Worm (Caenorhabditis elegans): ENCODE measurements around the gene F32D8.15.

Gene F32D8.15

DNA sequence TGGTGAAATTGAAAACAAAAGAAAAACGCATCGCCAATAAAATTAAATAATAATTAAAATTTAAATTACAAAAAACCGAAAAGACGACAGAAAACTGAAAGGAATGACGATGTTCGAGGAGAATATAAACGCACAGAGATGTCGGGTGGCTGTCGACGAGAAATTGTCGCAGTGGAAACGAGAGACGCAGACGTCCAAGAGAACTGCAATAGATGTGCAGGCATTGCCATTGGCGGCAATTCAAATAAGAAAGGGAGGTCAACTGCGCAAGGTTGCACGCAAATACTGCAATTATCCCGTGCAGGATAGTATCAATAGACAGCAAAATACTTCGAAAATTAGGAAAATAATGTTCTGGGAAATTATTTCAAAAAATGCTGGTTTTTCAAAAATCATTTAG lies 6.7 kb upstream of the F32D8.15 start (continued):
- TF ChIP-seq daf-12 (tag; optimal IDR thresholded peaks at IDR 0.05): no peak
- TF ChIP-seq dmd-9 (GFP tag; IDR thresholded peaks at IDR 0.05): peak; percentile 84
- peak; percentile 97 for TF ChIP-seq F49E8.2 (tag; optimal IDR thresholded peaks at IDR 0.05; ENCODE audit: borderline replicate concordance)
- peak; percentile 94 for TF ChIP-seq egl-43 (GFP tag; IDR thresholded peaks at IDR 0.05)
- TF ChIP-seq php-3 (GFP tag; IDR thresholded peaks at IDR 0.05): peak; percentile 95
- peak; percentile 84 to 88 for TF ChIP-seq madf-5 (GFP tag; IDR thresholded peaks at IDR 0.05)
- TF ChIP-seq unc-130 (GFP tag; optimal IDR thresholded peaks at IDR 0.05): peak; percentile 97
- TF ChIP-seq attf-4 (tag; optimal IDR thresholded peaks at IDR 0.05): peak; percentile 39
- peak; percentile 1 for TF ChIP-seq R02D3.7 (tag; optimal IDR thresholded peaks at IDR 0.05)
- TF ChIP-seq daf-16 (GFP tag; optimal IDR thresholded peaks at IDR 0.05): peak; percentile 93 to 95
- peak; percentile 81 for TF ChIP-seq daf-16 (tag; optimal IDR thresholded peaks at IDR 0.05)
- TF ChIP-seq fos-1 (tag; optimal IDR thresholded peaks at IDR 0.05): peak; percentile 11
- TF ChIP-seq duxl-1 (tag; optimal IDR thresholded peaks at IDR 0.05; ENCODE audit: poor library complexity): peak; percentile 96
- peak; percentile 98 for TF ChIP-seq tra-1 (GFP tag; IDR thresholded peaks at IDR 0.05)
- TF ChIP-seq pha-4 (GFP tag; IDR thresholded peaks at IDR 0.05): peak; percentile 98
- peak; percentile 99 for TF ChIP-seq pha-4 (tag; optimal IDR thresholded peaks at IDR 0.05)
- TF ChIP-seq vab-7 (GFP tag; IDR thresholded peaks at IDR 0.05): peak; percentile 88
- peak; percentile 98 for TF ChIP-seq nhr-77 (tag; optimal IDR thresholded peaks at IDR 0.05)
- peak; percentile 66 for TF ChIP-seq ces-1 (GFP tag; optimal IDR thresholded peaks at IDR 0.05)
- TF ChIP-seq lin-39 (tag; optimal IDR thresholded peaks at IDR 0.05): no peak
- peak; percentile 96 for TF ChIP-seq D1046.2 (GFP tag; IDR thresholded peaks at IDR 0.05)
- peak; percentile 99 for TF ChIP-seq mep-1 (tag; optimal IDR thresholded peaks at IDR 0.05)
- TF ChIP-seq T26A8.4 (GFP tag; IDR thresholded peaks at IDR 0.05): peak; percentile 98
- TF ChIP-seq dmd-8 (GFP tag; IDR thresholded peaks at IDR 0.05): no peak
- TF ChIP-seq aha-1 (tag): peak; percentile 100
- TF ChIP-seq set-16 (GFP tag; IDR thresholded peaks at IDR 0.05): peak; percentile 68
- peak; percentile 23 for TF ChIP-seq cey-2 (tag; optimal IDR thresholded peaks at IDR 0.05; ENCODE audit: borderline replicate concordance, insufficient read depth)
- TF ChIP-seq hif-1 (tag; optimal IDR thresholded peaks at IDR 0.05): peak; percentile 67 to 94
- TF ChIP-seq aly-2 (tag; optimal IDR thresholded peaks at IDR 0.05): no peak
- TF ChIP-seq dve-1 (tag; optimal IDR thresholded peaks at IDR 0.05; ENCODE audit: insufficient read depth): peak; percentile 99
- peak; percentile 68 to 85 for TF ChIP-seq mdl-1 (tag; optimal IDR thresholded peaks at IDR 0.05)
- peak; percentile 94 for TF ChIP-seq spr-3 (GFP tag; optimal IDR thresholded peaks at IDR 0.05)
- TF ChIP-seq nhr-48 (tag; optimal IDR thresholded peaks at IDR 0.05): peak; percentile 96
- peak; percentile 84 for TF ChIP-seq zag-1 (tag; optimal IDR thresholded peaks at IDR 0.05)
- peak; percentile 97 for TF ChIP-seq nhr-42 (GFP tag; IDR thresholded peaks at IDR 0.05)
- TF ChIP-seq zfp-3 (GFP tag; conservative IDR thresholded peaks at IDR 0.05): peak; percentile 98
- TF ChIP-seq nhr-28 (tag; optimal IDR thresholded peaks at IDR 0.05): peak; percentile 97
- TF ChIP-seq mdt-29 (GFP tag; IDR thresholded peaks at IDR 0.05): peak; percentile 97
- peak; percentile 95 for TF ChIP-seq nhr-10 (tag; optimal IDR thresholded peaks at IDR 0.05)
- peak; percentile 87 for TF ChIP-seq pqm-1 (tag; optimal IDR thresholded peaks at IDR 0.05)
- peak; percentile 87 for TF ChIP-seq ceh-32 (tag; optimal IDR thresholded peaks at IDR 0.05; ENCODE audit: poor library complexity)
- TF ChIP-seq zip-2 (tag; optimal IDR thresholded peaks at IDR 0.05): peak; percentile 91
- peak; percentile 95 for TF ChIP-seq spr-1 (tag; optimal IDR thresholded peaks at IDR 0.05)
- peak; percentile 97 for TF ChIP-seq lin-1 (GFP tag; IDR thresholded peaks at IDR 0.05)
- TF ChIP-seq hlh-11 (tag; optimal IDR thresholded peaks at IDR 0.05): peak; percentile 99
- peak; percentile 88 for TF ChIP-seq ceh-44 (GFP tag; IDR thresholded peaks at IDR 0.05)
- peak; percentile 98 for TF ChIP-seq saeg-2 (GFP tag; IDR thresholded peaks at IDR 0.05)
- TF ChIP-seq daf-19 (GFP tag; conservative IDR thresholded peaks at IDR 0.05): peak; percentile 88; the same call in 1 of the 2 replicates
- no peak for TF ChIP-seq Y105C5A.15 (GFP tag; IDR thresholded peaks at IDR 0.05)
- no peak for TF ChIP-seq ceh-28 (tag; optimal IDR thresholded peaks at IDR 0.05)
- TF ChIP-seq nhr-11 (tag; optimal IDR thresholded peaks at IDR 0.05): peak; percentile 98
- peak; percentile 88 for TF ChIP-seq lin-29 (GFP tag; IDR thresholded peaks at IDR 0.05)
